Fruit fly (Drosophila melanogaster) whole organism, embryonic: Measurements from ENCODE around the gene PAN3.
A peak's percentile ranks its signal among the peaks of the same experiment; 100 is the strongest.

Experiments used
- ATbp ChIP-seq: fragments of 200-800 bp; sonication (Bioruptor generic); optimal IDR thresholded peaks from 2 replicates; lab custom pipeline; 2017; ENCODE audit warnings: missing biosample characterization, mild to moderate bottlenecking, missing genetic modification characterization, missing genetic modification reagents
- Abd-B ChIP-seq: fragments of 200-800 bp; sonication (Bioruptor generic); optimal IDR thresholded peaks from 2 replicates; lab custom pipeline; 2018; ENCODE audit warnings: missing biosample characterization, mild to moderate bottlenecking, missing genetic modification characterization, moderate library complexity
- Ada2b ChIP-seq: fragments of 200-800 bp; sonication (Bioruptor generic); IDR thresholded peaks from 2 replicates; pipeline ENCODE4 v1.3.6; 2022; ENCODE audit warnings: missing biosample characterization, missing genetic modification characterization
- Bteb2 ChIP-seq: fragments of 200-800 bp; sonication (Bioruptor generic); optimal IDR thresholded peaks from 2 replicates; lab custom pipeline; 2016; ENCODE audit warnings: missing biosample characterization, missing genetic modification characterization
- CG10462 ChIP-seq: fragments of 200-800 bp; sonication (Bioruptor generic); optimal IDR thresholded peaks from 2 replicates; lab custom pipeline; 2016; ENCODE audit warnings: missing biosample characterization, missing genetic modification characterization
- CG10543 ChIP-seq: fragments of 200-800 bp; sonication (Bioruptor generic); optimal IDR thresholded peaks from 3 replicates; lab custom pipeline; 2017; ENCODE audit warnings: missing biosample characterization, mild to moderate bottlenecking, missing genetic modification characterization, moderate library complexity
- CG10959 ChIP-seq: fragments of 200-800 bp; sonication (Bioruptor generic); IDR thresholded peaks from 2 replicates; pipeline ENCODE4 v1.3.6; 2022; ENCODE audit warnings: missing biosample characterization, missing genetic modification characterization
- CG11504 ChIP-seq: fragments of 200-800 bp; sonication (Bioruptor generic); optimal IDR thresholded peaks from 3 replicates; lab custom pipeline; 2019; ENCODE audit warnings: missing biosample characterization, mild to moderate bottlenecking, missing genetic modification characterization, moderate library complexity
- CG14050 ChIP-seq: fragments of 200-800 bp; sonication (Bioruptor generic); IDR thresholded peaks from 3 replicates; pipeline ENCODE4 v1.3.6; 2022; ENCODE audit warnings: missing biosample characterization, missing genetic modification characterization
- CG15073 ChIP-seq: fragments of 200-800 bp; sonication (Bioruptor generic); optimal IDR thresholded peaks from 2 replicates; lab custom pipeline; 2016; ENCODE audit warnings: missing biosample characterization, missing genetic modification characterization
- CG16815 ChIP-seq: fragments of 200-800 bp; sonication (Bioruptor generic); optimal IDR thresholded peaks from 3 replicates; lab custom pipeline; 2017; ENCODE audit warnings: missing biosample characterization, mild to moderate bottlenecking, missing genetic modification characterization
- CG17186 ChIP-seq: fragments of 200-800 bp; sonication (Bioruptor generic); optimal IDR thresholded peaks from 3 replicates; lab custom pipeline; 2017; ENCODE audit warnings: missing biosample characterization, missing genetic modification reagents, missing genetic modification characterization
- CG4730 ChIP-seq: fragments of 200-800 bp; sonication (Bioruptor generic); IDR thresholded peaks from 2 replicates; pipeline ENCODE4 v1.3.6; 2022; ENCODE audit warnings: missing biosample characterization, missing genetic modification characterization
- CG6813 ChIP-seq: fragments of 200-800 bp; sonication (Bioruptor generic); optimal IDR thresholded peaks from 2 replicates; lab custom pipeline; 2017; ENCODE audit warnings: missing biosample characterization, missing genetic modification characterization, mild to moderate bottlenecking, moderate library complexity, missing genetic modification reagents
- CG7745 ChIP-seq: fragments of 200-800 bp; sonication (Bioruptor generic); optimal IDR thresholded peaks from 2 replicates; lab custom pipeline; 2018; ENCODE audit warnings: missing biosample characterization, mild to moderate bottlenecking, missing genetic modification characterization, moderate library complexity
- CG9437 ChIP-seq: fragments of 200-800 bp; sonication (Bioruptor generic); optimal IDR thresholded peaks from 2 replicates; lab custom pipeline; 2018; ENCODE audit warnings: missing biosample characterization, mild to moderate bottlenecking, missing genetic modification characterization
- CG9797 ChIP-seq: fragments of 200-800 bp; sonication (Bioruptor generic); optimal IDR thresholded peaks from 3 replicates; lab custom pipeline; 2018; ENCODE audit warnings: missing biosample characterization, mild to moderate bottlenecking, missing genetic modification characterization
- Fer1 ChIP-seq: fragments of 200-800 bp; sonication (Bioruptor generic); optimal IDR thresholded peaks from 2 replicates; lab custom pipeline; 2017; ENCODE audit warnings: missing biosample characterization, mild to moderate bottlenecking, missing genetic modification characterization
- Fer2 ChIP-seq: fragments of 200-800 bp; sonication (Bioruptor generic); optimal IDR thresholded peaks from 2 replicates; lab custom pipeline; 2018; ENCODE audit warnings: missing biosample characterization, mild to moderate bottlenecking, missing genetic modification characterization, moderate library complexity
- Gsc ChIP-seq: fragments of 200-800 bp; sonication (Bioruptor generic); IDR thresholded peaks from 2 replicates; pipeline ENCODE4 v1.3.6; 2022; ENCODE audit warnings: missing biosample characterization, missing genetic modification characterization
- Hr51 ChIP-seq, 2 experiments: fragments of 200-800 bp; sonication (Bioruptor generic); optimal IDR thresholded peaks; 2 replicates in 1 of 2; 3 replicates in 1 of 2; lab custom pipeline; 2016 to 2018; ENCODE audit warnings: missing biosample characterization in 2 of 2, missing genetic modification characterization in 2 of 2, mild to moderate bottlenecking in 1 of 2, moderate library complexity in 1 of 2
- Hsf ChIP-seq: fragments of 200-800 bp; sonication (Bioruptor generic); optimal IDR thresholded peaks from 3 replicates; lab custom pipeline; 2016; ENCODE audit warnings: missing biosample characterization, missing genetic modification characterization
- Meics ChIP-seq: fragments of 200-800 bp; sonication (Bioruptor generic); optimal IDR thresholded peaks from 2 replicates; lab custom pipeline; 2017; ENCODE audit warnings: missing biosample characterization, mild to moderate bottlenecking, missing genetic modification characterization
- Nf-YA ChIP-seq: fragments of 200-800 bp; sonication (Bioruptor generic); IDR thresholded peaks from 2 replicates; pipeline ENCODE4 v1.3.6; 2022; ENCODE audit warnings: missing biosample characterization, missing genetic modification characterization
- Nf-YB ChIP-seq: fragments of 200-800 bp; sonication (Bioruptor generic); optimal IDR thresholded peaks from 3 replicates; lab custom pipeline; 2019; ENCODE audit warnings: missing biosample characterization, mild to moderate bottlenecking, missing genetic modification characterization, moderate library complexity
- NfI ChIP-seq: fragments of 200-800 bp; sonication (Bioruptor generic); optimal IDR thresholded peaks from 3 replicates; lab custom pipeline; 2018; ENCODE audit warnings: missing biosample characterization, mild to moderate bottlenecking, missing genetic modification characterization, moderate library complexity
- Rfx ChIP-seq: fragments of 200-800 bp; sonication (Bioruptor generic); IDR thresholded peaks from 2 replicates; pipeline ENCODE4 v1.3.6; 2022; ENCODE audit warnings: missing biosample characterization, missing genetic modification characterization
- Scr ChIP-seq: fragments of 200-800 bp; sonication (Bioruptor generic); IDR thresholded peaks from 2 replicates; pipeline ENCODE4 v1.3.6; 2022; ENCODE audit warnings: missing biosample characterization, missing genetic modification characterization; ENCODE audit not compliant: partially characterized antibody
- Sry-δ ChIP-seq: fragments of 200-800 bp; sonication (Bioruptor generic); optimal IDR thresholded peaks from 2 replicates; lab custom pipeline; 2016; ENCODE audit warnings: missing biosample characterization, missing genetic modification characterization
- Usf ChIP-seq: fragments of 200-800 bp; sonication (Bioruptor generic); optimal IDR thresholded peaks from 2 replicates; lab custom pipeline; 2017; ENCODE audit warnings: missing genotype, missing biosample characterization, missing genetic modification characterization
- aop ChIP-seq: fragments of 200-800 bp; sonication (Bioruptor generic); IDR thresholded peaks from 2 replicates; pipeline ENCODE4 v1.3.6; 2022; ENCODE audit warnings: missing biosample characterization, missing genetic modification characterization
- ash1 ChIP-seq: fragments of 200-800 bp; sonication (Bioruptor generic); optimal IDR thresholded peaks from 2 replicates; lab custom pipeline; 2018; ENCODE audit warnings: missing biosample characterization, mild to moderate bottlenecking, missing genetic modification characterization
- bbx ChIP-seq: fragments of 200-800 bp; sonication (Bioruptor generic); IDR thresholded peaks from 2 replicates; pipeline ENCODE4 v1.3.6; 2022; ENCODE audit warnings: missing biosample characterization, missing genetic modification characterization; ENCODE audit not compliant: partially characterized antibody
- ci ChIP-seq: fragments of 200-800 bp; sonication (Bioruptor generic); IDR thresholded peaks from 3 replicates; pipeline ENCODE4 v1.3.6; 2022; ENCODE audit warnings: missing biosample characterization, missing genetic modification characterization
- corto ChIP-seq: fragments of 200-800 bp; sonication (Bioruptor generic); optimal IDR thresholded peaks from 2 replicates; lab custom pipeline; 2016; ENCODE audit warnings: missing biosample characterization, mild to moderate bottlenecking, missing genetic modification characterization, moderate library complexity
- crc ChIP-seq: fragments of 200-800 bp; sonication (Bioruptor generic); optimal IDR thresholded peaks from 2 replicates; lab custom pipeline; 2016; ENCODE audit warnings: missing biosample characterization, missing genetic modification characterization
- gcm ChIP-seq: fragments of 200-800 bp; sonication (Bioruptor generic); optimal IDR thresholded peaks from 2 replicates; lab custom pipeline; 2019; ENCODE audit warnings: missing biosample characterization, mild to moderate bottlenecking, missing genetic modification characterization, moderate library complexity
- inv ChIP-seq: fragments of 200-800 bp; sonication (Bioruptor generic); IDR thresholded peaks from 2 replicates; pipeline ENCODE4 v1.3.6; 2022; ENCODE audit warnings: missing biosample characterization, missing genetic modification characterization; ENCODE audit not compliant: partially characterized antibody
- knrl ChIP-seq: fragments of 200-800 bp; sonication (Bioruptor generic); IDR thresholded peaks from 3 replicates; pipeline ENCODE4 v1.3.6; 2022; ENCODE audit warnings: missing biosample characterization, missing genetic modification characterization; ENCODE audit not compliant: partially characterized antibody
- nau ChIP-seq: fragments of 200-800 bp; sonication (Bioruptor generic); optimal IDR thresholded peaks from 3 replicates; lab custom pipeline; 2017; ENCODE audit warnings: missing biosample characterization, mild to moderate bottlenecking, missing genetic modification characterization, missing genetic modification reagents
- prd ChIP-seq, 3 experiments: fragments of >200 bp in 2 of 3; fragments of 200-800 bp in 1 of 3; sonication (Bioruptor generic) in 1 of 3; optimal IDR thresholded peaks in 2 of 3; IDR thresholded peaks in 1 of 3; 2 replicates in 2 of 3; 3 replicates in 1 of 3; pipeline versions ENCODE4 v1.3.6 to Lab custom; 2017 to 2022; ENCODE audit warnings: missing biosample characterization in 1 of 3, missing genetic modification characterization in 1 of 3
- repo ChIP-seq: fragments of 200-800 bp; sonication (Bioruptor generic); optimal IDR thresholded peaks from 2 replicates; lab custom pipeline; 2016; ENCODE audit warnings: missing biosample characterization, missing genetic modification characterization
- sug ChIP-seq: fragments of 200-800 bp; optimal IDR thresholded peaks from 2 replicates; lab custom pipeline; 2019; ENCODE audit warnings: missing biosample characterization, mild to moderate bottlenecking, missing genetic modification characterization, moderate library complexity
- twi ChIP-seq: fragments of 200-800 bp; optimal IDR thresholded peaks from 2 replicates; lab custom pipeline; 2019; ENCODE audit warnings: missing biosample characterization, mild to moderate bottlenecking, missing genetic modification characterization, moderate library complexity
- wek ChIP-seq: fragments of 200-800 bp; sonication (Bioruptor generic); optimal IDR thresholded peaks from 3 replicates; lab custom pipeline; 2018; ENCODE audit warnings: missing biosample characterization, mild to moderate bottlenecking, missing genetic modification characterization, moderate library complexity
- wor ChIP-seq: fragments of 200-800 bp; sonication (Bioruptor generic); IDR thresholded peaks from 2 replicates; pipeline ENCODE4 v1.3.6; 2022; ENCODE audit warnings: missing biosample characterization, missing genetic modification characterization
- z ChIP-seq: fragments of 200-800 bp; sonication (Bioruptor generic); IDR thresholded peaks from 3 replicates; pipeline ENCODE4 v1.3.6; 2022; ENCODE audit warnings: missing biosample characterization, missing genetic modification characterization

Gene PAN3

dm6 chr3L:3060054-3060979, 10.6 kb upstream of the PAN3 start (continued):
- peak; percentile 93 for TF ChIP-seq CG17186 (GFP tag; lab: Kevin White, UChicago)
- TF ChIP-seq prd (optimal IDR thresholded peaks at IDR 0.05; lab: Kevin White, UChicago), result no peak
- TF ChIP-seq prd (GFP tag; IDR thresholded peaks at IDR 0.05; lab: Robert Waterston, UW), result peak; percentile 100
- TF ChIP-seq CG15073 (GFP tag; lab: Kevin White, UChicago), result peak; percentile 89
- TF ChIP-seq Fer1 (GFP tag; lab: Kevin White, UChicago), result peak; percentile 98
- TF ChIP-seq CG6813, result peak; percentile 98
- no peak for TF ChIP-seq bbx
- TF ChIP-seq NfI (GFP tag; lab: Kevin White, UChicago), result peak; percentile 97
- peak; percentile 99 for TF ChIP-seq wor (GFP tag; lab: Robert Waterston, UW)
- TF ChIP-seq CG14050 (GFP tag; lab: Robert Waterston, UW), result peak; percentile 99
- peak; percentile 98 for TF ChIP-seq CG10959 (GFP tag; lab: Robert Waterston, UW)
- peak; percentile 97 for TF ChIP-seq nau (GFP tag; lab: Kevin White, UChicago)
- TF ChIP-seq Nf-YB (GFP tag; lab: Kevin White, UChicago), result peak; percentile 76
- peak; percentile 99 for TF ChIP-seq CG16815 (GFP tag; lab: Kevin White, UChicago)
- TF ChIP-seq sug, result peak; percentile 94
- TF ChIP-seq aop (GFP tag; lab: Robert Waterston, UW), result peak; percentile 97
- TF ChIP-seq z (GFP tag; lab: Robert Waterston, UW), result peak; percentile 85
- peak; percentile 99 for TF ChIP-seq Nf-YA (GFP tag; lab: Robert Waterston, UW)
- TF ChIP-seq knrl, result no peak
- peak; percentile 100 for TF ChIP-seq Rfx (GFP tag; lab: Robert Waterston, UW)
- TF ChIP-seq gcm, result peak; percentile 97
- peak; percentile 92 for TF ChIP-seq Fer2 (tag; lab: Kevin White, UChicago)
- peak; percentile 98 for TF ChIP-seq Hr51 (GFP tag; optimal IDR thresholded peaks at IDR 0.05; lab: Kevin White, UChicago)
- TF ChIP-seq Hsf (GFP tag; lab: Kevin White, UChicago), result peak; percentile 99
- TF ChIP-seq corto, result peak; percentile 99
- peak; percentile 98 for TF ChIP-seq crc
- TF ChIP-seq ci (GFP tag; lab: Robert Waterston, UW), result peak; percentile 100
- peak; percentile 97 for TF ChIP-seq Gsc (GFP tag; lab: Robert Waterston, UW)
- TF ChIP-seq twi (tag; lab: Kevin White, UChicago), result peak; percentile 91
- TF ChIP-seq CG10543 (GFP tag; lab: Kevin White, UChicago), result peak; percentile 94
- peak; percentile 76 for TF ChIP-seq Sry-δ (GFP tag; lab: Kevin White, UChicago)
- peak; percentile 97 for TF ChIP-seq CG9437
- peak; percentile 57 for TF ChIP-seq CG7745 (tag; lab: Kevin White, UChicago)
- peak; percentile 99 for TF ChIP-seq CG4730 (GFP tag; lab: Robert Waterston, UW)
- TF ChIP-seq Bteb2 (GFP tag; lab: Kevin White, UChicago), result peak; percentile 97
- TF ChIP-seq Abd-B (GFP tag; lab: Kevin White, UChicago), result peak; percentile 97
- TF ChIP-seq CG9797 (GFP tag; lab: Kevin White, UChicago), result peak; percentile 37
- peak; percentile 97 for TF ChIP-seq CG11504 (tag; lab: Kevin White, UChicago)
- peak; percentile 93 for TF ChIP-seq wek (GFP tag; lab: Kevin White, UChicago)
- TF ChIP-seq ATbp (GFP tag; lab: Kevin White, UChicago), result peak; percentile 99
- TF ChIP-seq repo (GFP tag; lab: Kevin White, UChicago), result peak; percentile 98
- peak; percentile 96 for TF ChIP-seq CG10462 (GFP tag; lab: Kevin White, UChicago)
- no peak; the same call in 1 of the 2 replicates for TF ChIP-seq Scr (GFP tag; lab: Robert Waterston, UW)
- TF ChIP-seq inv, result no peak
- peak; percentile 97 for TF ChIP-seq ash1 (GFP tag; lab: Kevin White, UChicago)
- TF ChIP-seq Meics (GFP tag; lab: Kevin White, UChicago), result peak; percentile 98
- TF ChIP-seq Ada2b, result peak; percentile 99
- TF ChIP-seq Usf (GFP tag; lab: Kevin White, UChicago), result peak; percentile 98
